Fruit fly (Drosophila melanogaster) whole organism, embryonic: ENCODE results near the gene SelG.

ENCODE experiments used
- Bgb ChIP-seq: fragments of 200-800 bp; sonication (Bioruptor generic); IDR thresholded peaks from 2 replicates; pipeline ENCODE4 v1.3.6; 2022; ENCODE audit warnings: missing biosample characterization, missing genetic modification characterization; ENCODE audit not compliant: partially characterized antibody
- CG10267 ChIP-seq: fragments of 200-800 bp; sonication (Bioruptor generic); optimal IDR thresholded peaks from 2 replicates; lab custom pipeline; 2018; ENCODE audit warnings: missing biosample characterization, mild to moderate bottlenecking, missing genetic modification characterization, moderate library complexity
- CG11504 ChIP-seq: fragments of 200-800 bp; sonication (Bioruptor generic); optimal IDR thresholded peaks from 3 replicates; lab custom pipeline; 2019; ENCODE audit warnings: missing biosample characterization, mild to moderate bottlenecking, missing genetic modification characterization, moderate library complexity
- CG12391 ChIP-seq: fragments of 200-800 bp; sonication (Bioruptor generic); optimal IDR thresholded peaks from 3 replicates; lab custom pipeline; 2018; ENCODE audit warnings: missing biosample characterization, mild to moderate bottlenecking, missing genetic modification characterization, moderate library complexity
- CG14014 ChIP-seq: fragments of 200-800 bp; sonication (Bioruptor generic); IDR thresholded peaks from 2 replicates; pipeline ENCODE4 v1.3.6; 2022; ENCODE audit warnings: missing biosample characterization, missing genetic modification characterization
- CG14860 ChIP-seq: fragments of 200-800 bp; sonication (Bioruptor generic); IDR thresholded peaks from 3 replicates; pipeline ENCODE4 v1.3.6; 2022; ENCODE audit warnings: missing biosample characterization, missing genetic modification characterization; ENCODE audit not compliant: partially characterized antibody
- CG1529 ChIP-seq: fragments of 200-800 bp; sonication (Bioruptor generic); optimal IDR thresholded peaks from 3 replicates; lab custom pipeline; 2018; ENCODE audit warnings: missing biosample characterization, missing genetic modification characterization
- CG1603 ChIP-seq: fragments of 200-800 bp; sonication (Bioruptor generic); optimal IDR thresholded peaks from 2 replicates; lab custom pipeline; 2019; ENCODE audit warnings: missing biosample characterization, mild to moderate bottlenecking, missing genetic modification characterization, moderate library complexity
- CG17186 ChIP-seq: fragments of 200-800 bp; sonication (Bioruptor generic); optimal IDR thresholded peaks from 3 replicates; lab custom pipeline; 2017; ENCODE audit warnings: missing biosample characterization, missing genetic modification reagents, missing genetic modification characterization
- CG17359 ChIP-seq: fragments of 200-800 bp; sonication (Bioruptor generic); optimal IDR thresholded peaks from 3 replicates; lab custom pipeline; 2018; ENCODE audit warnings: missing biosample characterization, mild to moderate bottlenecking, missing genetic modification characterization, moderate library complexity
- CG2129 ChIP-seq: fragments of 200-800 bp; sonication (Bioruptor generic); IDR thresholded peaks from 2 replicates; pipeline ENCODE4 v1.3.6; 2022; ENCODE audit warnings: missing biosample characterization, missing genetic modification characterization; ENCODE audit not compliant: partially characterized antibody
- CG32772 ChIP-seq: fragments of 200-800 bp; sonication (Bioruptor generic); IDR thresholded peaks from 2 replicates; pipeline ENCODE4 v1.3.6; 2022; ENCODE audit warnings: missing biosample characterization, missing genetic modification characterization
- CG4282 ChIP-seq: fragments of 200-800 bp; sonication (Bioruptor generic); optimal IDR thresholded peaks from 2 replicates; lab custom pipeline; 2016; ENCODE audit warnings: missing biosample characterization, missing genetic modification characterization
- CG4617 ChIP-seq: fragments of 200-800 bp; sonication (Bioruptor generic); optimal IDR thresholded peaks from 3 replicates; lab custom pipeline; 2016; ENCODE audit warnings: missing biosample characterization, missing genetic modification characterization, borderline replicate concordance
- CG6254 ChIP-seq: fragments of 200-800 bp; sonication (Bioruptor generic); optimal IDR thresholded peaks from 3 replicates; lab custom pipeline; 2017; ENCODE audit warnings: mild to moderate bottlenecking, missing biosample characterization, missing genetic modification reagents, missing genetic modification characterization
- CG6791 ChIP-seq: fragments of 200-800 bp; sonication (Bioruptor generic); IDR thresholded peaks from 3 replicates; pipeline ENCODE4 v1.3.6; 2022; ENCODE audit warnings: missing biosample characterization, missing genetic modification characterization; ENCODE audit not compliant: partially characterized antibody
- CG6813 ChIP-seq: fragments of 200-800 bp; sonication (Bioruptor generic); optimal IDR thresholded peaks from 2 replicates; lab custom pipeline; 2017; ENCODE audit warnings: missing biosample characterization, missing genetic modification characterization, mild to moderate bottlenecking, moderate library complexity, missing genetic modification reagents
- CG6854 ChIP-seq: fragments of 200-800 bp; sonication (Bioruptor generic); optimal IDR thresholded peaks from 3 replicates; lab custom pipeline; 2017; ENCODE audit warnings: missing biosample characterization, mild to moderate bottlenecking, missing genetic modification characterization
- CG7963 ChIP-seq: fragments of 200-800 bp; sonication (Bioruptor generic); IDR thresholded peaks from 3 replicates; pipeline ENCODE4 v1.3.6; 2022; ENCODE audit warnings: missing biosample characterization, missing genetic modification characterization; ENCODE audit not compliant: partially characterized antibody
- CG8290 ChIP-seq, 3 experiments: fragments of 200-800 bp; sonication (Bioruptor generic); optimal IDR thresholded peaks; 2 replicates each; lab custom pipeline; 2016 to 2019; ENCODE audit warnings: missing biosample characterization in 3 of 3, missing genetic modification characterization in 3 of 3, mild to moderate bottlenecking in 2 of 3, moderate library complexity in 1 of 3
- Elba2 ChIP-seq: fragments of 200-800 bp; sonication (Bioruptor generic); optimal IDR thresholded peaks from 3 replicates; lab custom pipeline; 2016; ENCODE audit warnings: missing biosample characterization, missing genetic modification characterization
- Hey ChIP-seq: fragments of 200-800 bp; sonication (Bioruptor generic); optimal IDR thresholded peaks from 3 replicates; lab custom pipeline; 2018; ENCODE audit warnings: missing biosample characterization, mild to moderate bottlenecking, missing genetic modification characterization
- MBD-R2 ChIP-seq: fragments of 200-800 bp; sonication (Bioruptor generic); IDR thresholded peaks from 2 replicates; pipeline ENCODE4 v1.3.6; 2022; ENCODE audit warnings: missing biosample characterization, missing genetic modification characterization
- Rfx ChIP-seq: fragments of 200-800 bp; sonication (Bioruptor generic); IDR thresholded peaks from 2 replicates; pipeline ENCODE4 v1.3.6; 2022; ENCODE audit warnings: missing biosample characterization, missing genetic modification characterization
- TFAM ChIP-seq: fragments of 200-800 bp; sonication (Bioruptor generic); optimal IDR thresholded peaks from 2 replicates; lab custom pipeline; 2017; ENCODE audit warnings: missing biosample characterization, missing genetic modification characterization, inconsistent platforms
- amos ChIP-seq: fragments of 200-800 bp; sonication (Bioruptor generic); IDR thresholded peaks from 2 replicates; pipeline ENCODE4 v1.3.6; 2022; ENCODE audit warnings: missing biosample characterization, missing genetic modification characterization; ENCODE audit not compliant: partially characterized antibody
- btn ChIP-seq: fragments of 200-800 bp; sonication (Bioruptor generic); optimal IDR thresholded peaks from 2 replicates; lab custom pipeline; 2016; ENCODE audit warnings: missing biosample characterization, missing genetic modification characterization
- chinmo ChIP-seq: fragments of 200-800 bp; sonication (Bioruptor generic); IDR thresholded peaks from 4 replicates; pipeline ENCODE4 v1.3.6; 2022; ENCODE audit warnings: missing biosample characterization, missing genetic modification characterization; ENCODE audit not compliant: partially characterized antibody
- dpn ChIP-seq, 2 experiments: fragments of 200-800 bp; sonication (Bioruptor generic); optimal IDR thresholded peaks; 3 replicates each; lab custom pipeline; 2016; ENCODE audit warnings: missing biosample characterization in 2 of 2, missing genetic modification characterization in 2 of 2
- gfzf ChIP-seq: fragments of 200-800 bp; sonication (Bioruptor generic); optimal IDR thresholded peaks from 2 replicates; lab custom pipeline; 2016; ENCODE audit warnings: missing biosample characterization, mild to moderate bottlenecking, missing genetic modification characterization, moderate library complexity
- grau ChIP-seq: fragments of 200-800 bp; optimal IDR thresholded peaks from 3 replicates; lab custom pipeline; 2019; ENCODE audit warnings: missing biosample characterization, mild to moderate bottlenecking, missing genetic modification characterization, moderate library complexity
- gt ChIP-seq: fragments of 200-800 bp; sonication (Bioruptor generic); IDR thresholded peaks from 2 replicates; pipeline ENCODE4 v1.3.6; 2022; ENCODE audit warnings: missing biosample characterization, missing genetic modification characterization
- luna ChIP-seq: fragments of 200-800 bp; sonication (Bioruptor generic); optimal IDR thresholded peaks from 2 replicates; lab custom pipeline; 2016; ENCODE audit warnings: missing biosample characterization, missing genetic modification characterization
- mld ChIP-seq: fragments of 200-800 bp; sonication (Bioruptor generic); IDR thresholded peaks from 3 replicates; pipeline ENCODE4 v1.3.6; 2022; ENCODE audit warnings: missing biosample characterization, missing genetic modification characterization; ENCODE audit not compliant: partially characterized antibody
- prd ChIP-seq, 3 experiments: fragments of >200 bp in 2 of 3; fragments of 200-800 bp in 1 of 3; sonication (Bioruptor generic) in 1 of 3; optimal IDR thresholded peaks in 2 of 3; IDR thresholded peaks in 1 of 3; 2 replicates in 2 of 3; 3 replicates in 1 of 3; pipeline versions ENCODE4 v1.3.6 to Lab custom; 2017 to 2022; ENCODE audit warnings: missing biosample characterization in 1 of 3, missing genetic modification characterization in 1 of 3
- row ChIP-seq: fragments of 200-800 bp; sonication (Bioruptor generic); IDR thresholded peaks from 3 replicates; pipeline ENCODE4 v1.3.6; 2022; ENCODE audit warnings: missing biosample characterization, missing genetic modification characterization
- sens ChIP-seq: fragments of 200-800 bp; sonication (Bioruptor generic); peaks from one replicate; lab custom pipeline; 2016; ENCODE audit warnings: missing biosample characterization, missing genetic modification characterization
- sens-2 ChIP-seq: fragments of 200-800 bp; sonication (Bioruptor generic); IDR thresholded peaks from 2 replicates; pipeline ENCODE4 v1.3.6; 2022; ENCODE audit warnings: missing biosample characterization, missing genetic modification characterization
- slbo ChIP-seq: fragments of 200-800 bp; sonication (Bioruptor generic); IDR thresholded peaks from 2 replicates; pipeline ENCODE4 v1.3.6; 2022; ENCODE audit warnings: missing biosample characterization, missing genetic modification characterization
- sna ChIP-seq: fragments of 200-800 bp; sonication (Bioruptor generic); IDR thresholded peaks from 2 replicates; pipeline ENCODE4 v1.3.6; 2022; ENCODE audit warnings: missing biosample characterization, missing genetic modification characterization; ENCODE audit not compliant: partially characterized antibody
- sqz ChIP-seq: fragments of 200-800 bp; sonication (Bioruptor generic); optimal IDR thresholded peaks from 3 replicates; lab custom pipeline; 2018; ENCODE audit warnings: missing biosample characterization, mild to moderate bottlenecking, missing genetic modification characterization
- stwl ChIP-seq: fragments of 200-800 bp; sonication (Bioruptor generic); optimal IDR thresholded peaks from 3 replicates; lab custom pipeline; 2018; ENCODE audit warnings: missing biosample characterization, mild to moderate bottlenecking, missing genetic modification characterization, moderate library complexity
- sug ChIP-seq: fragments of 200-800 bp; optimal IDR thresholded peaks from 2 replicates; lab custom pipeline; 2019; ENCODE audit warnings: missing biosample characterization, mild to moderate bottlenecking, missing genetic modification characterization, moderate library complexity
- unc-4 ChIP-seq: fragments of 200-800 bp; sonication (Bioruptor generic); IDR thresholded peaks from 2 replicates; pipeline ENCODE4 v1.3.6; 2022; ENCODE audit warnings: missing biosample characterization, missing genetic modification characterization; ENCODE audit not compliant: partially characterized antibody
- vnd ChIP-seq: fragments of 200-800 bp; sonication (Bioruptor generic); IDR thresholded peaks from 3 replicates; pipeline ENCODE4 v1.3.6; 2022; ENCODE audit warnings: missing biosample characterization, missing genetic modification characterization; ENCODE audit not compliant: partially characterized antibody
- wek ChIP-seq: fragments of 200-800 bp; sonication (Bioruptor generic); optimal IDR thresholded peaks from 3 replicates; lab custom pipeline; 2018; ENCODE audit warnings: missing biosample characterization, mild to moderate bottlenecking, missing genetic modification characterization, moderate library complexity
- zfh2 ChIP-seq: fragments of 200-800 bp; sonication (Bioruptor generic); optimal IDR thresholded peaks from 2 replicates; lab custom pipeline; 2016; ENCODE audit warnings: missing biosample characterization, missing genetic modification characterization

The SelG gene

DNA sequence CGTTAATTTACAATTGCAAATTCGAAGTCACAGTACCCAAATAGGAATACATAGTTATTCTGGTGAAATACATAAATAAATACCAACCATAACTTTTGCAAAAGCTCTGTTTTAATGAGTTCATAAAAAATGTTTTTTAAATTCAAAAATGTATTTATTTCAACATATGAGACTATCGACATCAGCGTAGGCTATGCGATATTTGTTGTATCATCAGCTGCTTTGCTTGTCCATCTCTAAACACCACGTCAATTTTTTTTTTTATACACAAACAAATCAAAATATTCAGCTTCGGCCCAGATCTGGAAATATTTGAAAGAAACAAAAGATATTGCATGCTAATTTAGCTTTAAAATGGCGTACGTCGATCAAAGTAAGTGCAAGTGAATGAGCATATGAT lies 1.1 kb downstream of the SelG start, which contains the start of gene CG1840 (continued):
- TF ChIP-seq Rfx (GFP tag; lab: Robert Waterston, UW) (peak; percentile 50; the same call in 1 of the 2 replicates), CG11504 (tag; lab: Kevin White, UChicago) (no peak), CG10267 (tag; lab: Kevin White, UChicago) (peak; percentile 44), CG8290 (GFP tag; optimal IDR thresholded peaks at IDR 0.05; lab: Kevin White, UChicago) (no peak), CG8290 (tag; optimal IDR thresholded peaks at IDR 0.05; lab: Kevin White, UChicago) (peak in 1 of 2 experiments; percentile 23), luna (GFP tag; lab: Kevin White, UChicago) (no peak), amos (GFP tag; lab: Robert Waterston, UW) (peak; percentile 80), CG14860 (GFP tag; lab: Robert Waterston, UW) (peak; percentile 55; the same call in 2 of the 3 replicates), sens (GFP tag; lab: Kevin White, UChicago) (peak; percentile 78), CG4617 (GFP tag; lab: Kevin White, UChicago) (peak; percentile 31), CG32772 (GFP tag; lab: Robert Waterston, UW) (peak; percentile 59; the same call in 1 of the 2 replicates), sna (GFP tag; lab: Robert Waterston, UW) (peak; percentile 51; the same call in 1 of the 2 replicates), sqz (GFP tag; lab: Kevin White, UChicago) (peak; percentile 90), chinmo (GFP tag; lab: Robert Waterston, UW) (0 out of 4 replicates have a peak, but pooled peaks have one; percentile 29), Bgb (GFP tag; lab: Robert Waterston, UW) (peak; percentile 72), CG17186 (GFP tag; lab: Kevin White, UChicago) (no peak), btn (GFP tag; lab: Kevin White, UChicago) (no peak), wek (no peak), CG4282 (GFP tag; lab: Kevin White, UChicago) (no peak), CG6791 (GFP tag; lab: Robert Waterston, UW) (peak; percentile 77), CG1603 (tag; lab: Kevin White, UChicago) (peak; percentile 28), MBD-R2 (GFP tag; lab: Robert Waterston, UW) (peak; percentile 61), mld (0 out of 3 replicates have a peak, but pooled peaks have one; percentile 55), zfh2 (GFP tag; lab: Kevin White, UChicago) (peak; percentile 1), CG6854 (no peak), row (GFP tag; lab: Robert Waterston, UW) (peak; percentile 80), Elba2 (GFP tag; lab: Kevin White, UChicago) (no peak), CG1529 (GFP tag; lab: Kevin White, UChicago) (no peak), unc-4 (peak; percentile 80), TFAM (no peak), gt (GFP tag; lab: Robert Waterston, UW) (no peak), CG14014 (GFP tag; lab: Robert Waterston, UW) (0 out of 2 replicates have a peak, but pooled peaks have one; percentile 13), CG17359 (tag; lab: Kevin White, UChicago) (peak; percentile 65), CG12391 (tag; lab: Kevin White, UChicago) (peak; percentile 15), sens-2 (GFP tag; lab: Robert Waterston, UW) (no peak), gfzf (GFP tag; lab: Kevin White, UChicago) (peak; percentile 6), CG6254 (GFP tag; lab: Kevin White, UChicago) (no peak), vnd (GFP tag; lab: Robert Waterston, UW) (peak; percentile 70), sug (peak; percentile 8), slbo (GFP tag; lab: Robert Waterston, UW) (peak; percentile 57), grau (tag; lab: Kevin White, UChicago) (peak; percentile 25), dpn (GFP tag; optimal IDR thresholded peaks at IDR 0.05; lab: Kevin White, UChicago) (peak in 1 of 2 experiments; percentile 9), stwl (peak; percentile 59), prd (optimal IDR thresholded peaks at IDR 0.05; lab: Kevin White, UChicago) (no peak), prd (GFP tag; IDR thresholded peaks at IDR 0.05; lab: Robert Waterston, UW) (no peak), CG2129 (GFP tag; lab: Robert Waterston, UW) (peak; percentile 54), CG7963 (peak; percentile 55; the same call in 2 of the 3 replicates), Hey (no peak), CG6813 (no peak)
